Fruit fly (Drosophila melanogaster): ENCODE measurements around the gene CG10336.

DNA sequence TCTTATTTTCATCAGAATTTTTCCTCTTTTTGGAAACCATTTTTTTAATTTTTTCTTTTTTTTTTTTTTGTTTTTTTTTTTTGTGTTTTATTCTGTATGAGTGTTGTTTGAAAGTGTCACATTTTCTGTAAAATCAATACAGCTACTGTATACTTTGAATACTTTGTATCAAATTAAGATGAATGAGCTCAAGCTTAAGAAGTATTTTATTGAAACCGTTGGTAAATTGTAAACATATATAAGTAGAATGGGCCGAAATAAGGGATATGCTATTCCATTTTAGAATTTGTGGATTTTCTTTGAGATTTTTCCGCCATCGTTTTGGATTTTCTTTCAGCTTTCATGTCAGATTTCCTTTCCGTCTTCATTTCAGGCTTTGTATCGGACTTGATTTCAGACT is 14.3 kb upstream of the CG10336 start, which contains the start of gene Mst36Fb:
- TF ChIP-seq lilli (GFP tag; optimal IDR thresholded peaks at IDR 0.05) (no peak), exex (tag; optimal IDR thresholded peaks at IDR 0.05) (no peak), CG13894 (tag; optimal IDR thresholded peaks at IDR 0.05) (no peak), HLH3B (GFP tag; IDR thresholded peaks at IDR 0.05) (no peak), gcm (GFP tag; optimal IDR thresholded peaks at IDR 0.05) (no peak), dmrt11E (tag; optimal IDR thresholded peaks at IDR 0.05) (no peak), CG30431 (GFP tag; optimal IDR thresholded peaks at IDR 0.05) (no peak), CG18262 (tag; optimal IDR thresholded peaks at IDR 0.05) (no peak), bbx (GFP tag; IDR thresholded peaks at IDR 0.05; ENCODE audit: partially characterized antibody) (no peak), CG12299 (tag; optimal IDR thresholded peaks at IDR 0.05) (no peak)
